Fruit fly (Drosophila melanogaster): ENCODE measurements around the gene RapGAP1.

DNA sequence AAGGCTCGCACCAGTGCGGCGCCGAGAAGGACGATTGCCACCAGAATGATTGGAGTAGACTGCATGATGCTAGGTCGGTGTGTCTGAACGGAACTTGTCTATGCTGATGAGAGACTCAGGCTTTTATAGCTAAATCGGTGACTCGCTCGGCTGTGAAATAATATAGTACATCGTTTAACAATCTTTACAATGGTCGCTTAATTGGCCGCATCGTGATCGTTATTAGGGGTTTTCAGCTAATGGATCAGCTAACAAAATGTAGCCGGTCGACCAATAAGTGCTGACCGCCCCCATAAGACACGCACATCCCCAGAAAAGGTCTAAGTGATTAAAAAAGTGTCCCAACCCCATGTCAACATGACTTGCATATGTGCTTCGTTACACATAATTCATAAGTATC lies 81.5 kb downstream of the RapGAP1 start, which contains the start of gene Obp28a:
- TF ChIP-seq psq (optimal IDR thresholded peaks at IDR 0.05), result no peak
- no peak for TF ChIP-seq usp (GFP tag; optimal IDR thresholded peaks at IDR 0.05)

Data from whole organism.